In genomic region chr2L:13290276-13291065, dm6 we compare ENCODE assay signal across 6 fruit fly cellular contexts.
TF ChIP-seq lines count a peak whose summit lies in the region.

No protein-coding gene starts in this region.

- TF ChIP-seq CTCF in whole organism, embryonic (GFP tag; optimal IDR thresholded peaks at IDR 0.05; lab: Kevin White, UChicago), result peak; percentile 61

TF ChIP-seq in whole organism, 6 proteins besides CTCF, POLR2A, EP300 and RAD21:
- no peak for TF ChIP-seq usp (GFP tag; optimal IDR thresholded peaks at IDR 0.05; lab: Kevin White, UChicago)
- peak; percentile 57 for TF ChIP-seq Dll (optimal IDR thresholded peaks at IDR 0.05; lab: Kevin White, UChicago)

TF ChIP-seq in whole organism, adult, 20 proteins besides CTCF, POLR2A, EP300 and RAD21 (continues in another document):
- peak; percentile 93 for TF ChIP-seq kay (GFP tag; lab: Kevin White, UChicago; ENCODE audit: borderline replicate concordance)
- peak; percentile 61 for TF ChIP-seq Crg-1 (GFP tag; optimal IDR thresholded peaks at IDR 0.05; lab: Kevin White, UChicago)
- TF ChIP-seq CG14711 (tag; optimal IDR thresholded peaks at IDR 0.05; lab: Kevin White, UChicago), result peak; percentile 45
- TF ChIP-seq CG7045 (GFP tag; optimal IDR thresholded peaks at IDR 0.05; lab: Kevin White, UChicago), result peak; percentile 85
- no peak for TF ChIP-seq bab1 (GFP tag; optimal IDR thresholded peaks at IDR 0.05; lab: Kevin White, UChicago)
- peak; percentile 80 for TF ChIP-seq CG12768 (GFP tag; optimal IDR thresholded peaks at IDR 0.05; lab: Kevin White, UChicago)
- peak; percentile 91 for TF ChIP-seq CG33017 (tag; optimal IDR thresholded peaks at IDR 0.05; lab: Kevin White, UChicago)
- TF ChIP-seq CG5204 (GFP tag; optimal IDR thresholded peaks at IDR 0.05; lab: Kevin White, UChicago), result no peak
- TF ChIP-seq CG11617 (GFP tag; optimal IDR thresholded peaks at IDR 0.05; lab: Kevin White, UChicago), result peak; percentile 82
- no peak for TF ChIP-seq Hr96 (GFP tag; optimal IDR thresholded peaks at IDR 0.05; lab: Kevin White, UChicago)
- TF ChIP-seq CG7101 (tag; optimal IDR thresholded peaks at IDR 0.05; lab: Kevin White, UChicago), result peak; percentile 75
- TF ChIP-seq CG1620 (GFP tag; optimal IDR thresholded peaks at IDR 0.05; lab: Kevin White, UChicago), result peak; percentile 1
- peak; percentile 26 for TF ChIP-seq tj (GFP tag; optimal IDR thresholded peaks at IDR 0.05; lab: Kevin White, UChicago)
- TF ChIP-seq Mnt (GFP tag; optimal IDR thresholded peaks at IDR 0.05; lab: Kevin White, UChicago), result peak; percentile 62
- TF ChIP-seq pad (GFP tag; optimal IDR thresholded peaks at IDR 0.05; lab: Kevin White, UChicago), result no peak
- TF ChIP-seq Clk (GFP tag; optimal IDR thresholded peaks at IDR 0.05; lab: Kevin White, UChicago), result peak; percentile 59
- peak; percentile 99 for TF ChIP-seq cic (GFP tag; optimal IDR thresholded peaks at IDR 0.05; lab: Kevin White, UChicago)
- TF ChIP-seq toe (GFP tag; optimal IDR thresholded peaks at IDR 0.05; lab: Kevin White, UChicago), result no peak

TF ChIP-seq in whole organism, embryonic, 481 proteins besides CTCF, POLR2A, EP300 and RAD21 (continues in another document):
- TF ChIP-seq CG15479 (GFP tag; optimal IDR thresholded peaks at IDR 0.05; lab: Kevin White, UChicago) (no peak), E2f1 (GFP tag; IDR thresholded peaks at IDR 0.05; lab: Robert Waterston, UW) (0 out of 2 replicates have a peak, but pooled peaks have one; percentile 6), Hmr (GFP tag; optimal IDR thresholded peaks at IDR 0.05; lab: Kevin White, UChicago) (peak; percentile 91), pnt (GFP tag; optimal IDR thresholded peaks at IDR 0.05; lab: Kevin White, UChicago) (no peak), CG32532 (GFP tag; IDR thresholded peaks at IDR 0.05; lab: Robert Waterston, UW) (peak; percentile 46), Lim3 (GFP tag; IDR thresholded peaks at IDR 0.05; lab: Robert Waterston, UW) (no peak; the same call in 1 of the 2 replicates), nerfin-2 (GFP tag; IDR thresholded peaks at IDR 0.05; lab: Robert Waterston, UW; ENCODE audit: partially characterized antibody) (no peak), H15 (GFP tag; IDR thresholded peaks at IDR 0.05; lab: Robert Waterston, UW) (no peak), CG1529 (GFP tag; optimal IDR thresholded peaks at IDR 0.05; lab: Kevin White, UChicago) (peak; percentile 84), lab (GFP tag; optimal IDR thresholded peaks at IDR 0.05; lab: Kevin White, UChicago) (peak; percentile 92), gt (GFP tag; IDR thresholded peaks at IDR 0.05; lab: Robert Waterston, UW) (no peak), sens (GFP tag; lab: Kevin White, UChicago) (peak; percentile 90), CG33557 (GFP tag; optimal IDR thresholded peaks at IDR 0.05; lab: Kevin White, UChicago) (peak; percentile 39), CG6765 (GFP tag; optimal IDR thresholded peaks at IDR 0.05; lab: Kevin White, UChicago) (peak; percentile 95), CG17568 (GFP tag; optimal IDR thresholded peaks at IDR 0.05; lab: Kevin White, UChicago) (peak; percentile 93), kay (GFP tag; optimal IDR thresholded peaks at IDR 0.05; lab: Kevin White, UChicago) (peak; percentile 57), CG1603 (tag; optimal IDR thresholded peaks at IDR 0.05; lab: Kevin White, UChicago) (peak; percentile 84), CG34376 (GFP tag; optimal IDR thresholded peaks at IDR 0.05; lab: Kevin White, UChicago) (peak; percentile 87)

TF ChIP-seq in whole organism, prepupa, 60 proteins besides CTCF, POLR2A, EP300 and RAD21 (continues in another document):
- TF ChIP-seq fd59A (GFP tag; optimal IDR thresholded peaks at IDR 0.05; lab: Kevin White, UChicago) (no peak), lz (GFP tag; optimal IDR thresholded peaks at IDR 0.05; lab: Kevin White, UChicago) (no peak), Hr39 (GFP tag; optimal IDR thresholded peaks at IDR 0.05; lab: Kevin White, UChicago) (no peak), salr (GFP tag; optimal IDR thresholded peaks at IDR 0.05; lab: Kevin White, UChicago) (no peak), CG9139 (GFP tag; optimal IDR thresholded peaks at IDR 0.05; lab: Kevin White, UChicago) (peak; percentile 55), svp (GFP tag; lab: Kevin White, UChicago) (no peak), Met (GFP tag; optimal IDR thresholded peaks at IDR 0.05; lab: Kevin White, UChicago) (peak; percentile 38), CG10669 (GFP tag; optimal IDR thresholded peaks at IDR 0.05; lab: Kevin White, UChicago) (peak; percentile 27), vri (GFP tag; optimal IDR thresholded peaks at IDR 0.05; lab: Kevin White, UChicago) (peak; percentile 54), Blimp-1 (GFP tag; optimal IDR thresholded peaks at IDR 0.05; lab: Kevin White, UChicago) (peak; percentile 84), Sox102F (GFP tag; optimal IDR thresholded peaks at IDR 0.05; lab: Kevin White, UChicago) (peak; percentile 38), Sox15 (GFP tag; optimal IDR thresholded peaks at IDR 0.05; lab: Kevin White, UChicago) (no peak), CG3919 (GFP tag; optimal IDR thresholded peaks at IDR 0.05; lab: Kevin White, UChicago) (no peak), fkh (GFP tag; optimal IDR thresholded peaks at IDR 0.05; lab: Kevin White, UChicago) (peak; percentile 97), CG6276 (GFP tag; optimal IDR thresholded peaks at IDR 0.05; lab: Kevin White, UChicago) (no peak), CG11294 (GFP tag; IDR thresholded peaks at IDR 0.05; lab: Robert Waterston, UW) (no peak), Hr4 (GFP tag; optimal IDR thresholded peaks at IDR 0.05; lab: Kevin White, UChicago) (no peak), CG6163 (GFP tag; IDR thresholded peaks at IDR 0.05; lab: Robert Waterston, UW) (peak; percentile 67; the same call in 2 of the 3 replicates), Smox (GFP tag; optimal IDR thresholded peaks at IDR 0.05; lab: Kevin White, UChicago) (peak; percentile 30), OdsH (GFP tag; optimal IDR thresholded peaks at IDR 0.05; lab: Kevin White, UChicago) (peak; percentile 8)

TF ChIP-seq in whole organism, pupa, 21 proteins besides CTCF, POLR2A, EP300 and RAD21 (continues in another document):
- TF ChIP-seq EcR (GFP tag; optimal IDR thresholded peaks at IDR 0.05; lab: Kevin White, UChicago), result peak; percentile 37
- TF ChIP-seq CG12605 (GFP tag; IDR thresholded peaks at IDR 0.05; lab: Robert Waterston, UW), result no peak; the same call in 1 of the 2 replicates
- TF ChIP-seq CG8301 (tag; optimal IDR thresholded peaks at IDR 0.05; lab: Kevin White, UChicago), result no peak
- no peak for TF ChIP-seq CG8159 (tag; optimal IDR thresholded peaks at IDR 0.05; lab: Kevin White, UChicago)
- no peak for TF ChIP-seq D1 (tag; optimal IDR thresholded peaks at IDR 0.05; lab: Kevin White, UChicago)
- peak; percentile 48 for TF ChIP-seq Snoo (tag; optimal IDR thresholded peaks at IDR 0.05; lab: Kevin White, UChicago)
- no peak for TF ChIP-seq Pif1B (GFP tag; optimal IDR thresholded peaks at IDR 0.05; lab: Kevin White, UChicago)
- TF ChIP-seq CG13204 (GFP tag; optimal IDR thresholded peaks at IDR 0.05; lab: Kevin White, UChicago), result peak; percentile 73
- TF ChIP-seq CG15710 (tag; optimal IDR thresholded peaks at IDR 0.05; lab: Kevin White, UChicago), result peak; percentile 61
- TF ChIP-seq CG9948 (tag; optimal IDR thresholded peaks at IDR 0.05; lab: Kevin White, UChicago), result no peak
- TF ChIP-seq fd96Ca (GFP tag; IDR thresholded peaks at IDR 0.05; lab: Robert Waterston, UW), result no peak
- TF ChIP-seq CG17806 (tag; optimal IDR thresholded peaks at IDR 0.05; lab: Kevin White, UChicago), result no peak
- TF ChIP-seq Ets98B (GFP tag; IDR thresholded peaks at IDR 0.05; lab: Robert Waterston, UW), result peak; percentile 20
- TF ChIP-seq CG4496 (GFP tag; IDR thresholded peaks at IDR 0.05; lab: Robert Waterston, UW), result peak; percentile 55; the same call in 2 of the 3 replicates
- peak; percentile 43; the same call in 1 of the 2 replicates for TF ChIP-seq CG32121 (GFP tag; IDR thresholded peaks at IDR 0.05; lab: Robert Waterston, UW)
- TF ChIP-seq CG34367 (tag; optimal IDR thresholded peaks at IDR 0.05; lab: Kevin White, UChicago), result peak; percentile 8
- peak; percentile 32 for TF ChIP-seq Pif1A (GFP tag; optimal IDR thresholded peaks at IDR 0.05; lab: Kevin White, UChicago)
- TF ChIP-seq gl (tag; optimal IDR thresholded peaks at IDR 0.05; lab: Kevin White, UChicago), result peak; percentile 56
- TF ChIP-seq CG10348 (GFP tag; IDR thresholded peaks at IDR 0.05; lab: Robert Waterston, UW), result no peak
- TF ChIP-seq rn (GFP tag; IDR thresholded peaks at IDR 0.05; lab: Robert Waterston, UW), result no peak

TF ChIP-seq in whole organism, wandering third instar larva, 38 proteins besides CTCF, POLR2A, EP300 and RAD21 (continues in another document):
- TF ChIP-seq Abd-B (GFP tag; optimal IDR thresholded peaks at IDR 0.05; lab: Kevin White, UChicago) (no peak), fru (GFP tag; optimal IDR thresholded peaks at IDR 0.05; lab: Kevin White, UChicago) (peak; percentile 18), Hr83 (GFP tag; optimal IDR thresholded peaks at IDR 0.05; lab: Kevin White, UChicago; ENCODE audit: poor library complexity, severe bottlenecking) (peak; percentile 92), pan (optimal IDR thresholded peaks at IDR 0.05; lab: Kevin White, UChicago) (no peak), CG9705 (GFP tag; optimal IDR thresholded peaks at IDR 0.05; lab: Kevin White, UChicago) (no peak), Rel (GFP tag; optimal IDR thresholded peaks at IDR 0.05; lab: Kevin White, UChicago) (no peak), Rel (tag; optimal IDR thresholded peaks at IDR 0.05; lab: Kevin White, UChicago) (peak; percentile 96), dl (GFP tag; optimal IDR thresholded peaks at IDR 0.05; lab: Kevin White, UChicago; ENCODE audit: insufficient read depth in 1 of 2, partially characterized antibody in 2 of 2) (peak in 1 of 2 experiments; percentile 6), Hr78 (GFP tag; optimal IDR thresholded peaks at IDR 0.05; lab: Kevin White, UChicago) (no peak), jim (GFP tag; optimal IDR thresholded peaks at IDR 0.05; lab: Kevin White, UChicago) (peak; percentile 30), lola (GFP tag; optimal IDR thresholded peaks at IDR 0.05; lab: Kevin White, UChicago) (no peak), tai (GFP tag; optimal IDR thresholded peaks at IDR 0.05; lab: Kevin White, UChicago) (no peak), ey (GFP tag; optimal IDR thresholded peaks at IDR 0.05; lab: Kevin White, UChicago) (peak; percentile 20), Mio (GFP tag; optimal IDR thresholded peaks at IDR 0.05; lab: Kevin White, UChicago) (no peak), GATAd (GFP tag; optimal IDR thresholded peaks at IDR 0.05; lab: Kevin White, UChicago) (no peak), Vsx2 (GFP tag; optimal IDR thresholded peaks at IDR 0.05; lab: Kevin White, UChicago; ENCODE audit: partially characterized antibody) (peak; percentile 57), brk (GFP tag; optimal IDR thresholded peaks at IDR 0.05; lab: Kevin White, UChicago) (no peak), Jra (GFP tag; optimal IDR thresholded peaks at IDR 0.05; lab: Kevin White, UChicago) (no peak), sv (GFP tag; optimal IDR thresholded peaks at IDR 0.05; lab: Kevin White, UChicago) (no peak), HLH106 (tag; optimal IDR thresholded peaks at IDR 0.05; lab: Kevin White, UChicago) (peak; percentile 26), N (GFP tag; optimal IDR thresholded peaks at IDR 0.05; lab: Kevin White, UChicago) (no peak), dsf (GFP tag; optimal IDR thresholded peaks at IDR 0.05; lab: Kevin White, UChicago; ENCODE audit: borderline replicate concordance) (no peak)
